Fruit fly (Drosophila melanogaster) whole organism, embryonic: ENCODE data around the gene CG10710.

ENCODE experiments used
- Adf1 ChIP-seq: fragments of 200-800 bp; sonication (Bioruptor generic); IDR thresholded peaks from 2 replicates; pipeline ENCODE4 v1.3.6; 2022; ENCODE audit warnings: missing biosample characterization, missing genetic modification characterization
- Bdp1 ChIP-seq: fragments of 200-800 bp; sonication (Bioruptor generic); optimal IDR thresholded peaks from 3 replicates; lab custom pipeline; 2016; ENCODE audit warnings: missing biosample characterization, missing genetic modification characterization
- CG10654 ChIP-seq: fragments of 200-800 bp; sonication (Bioruptor generic); optimal IDR thresholded peaks from 2 replicates; lab custom pipeline; 2016; ENCODE audit warnings: missing biosample characterization, missing genetic modification characterization
- CG11085 ChIP-seq: fragments of 200-800 bp; sonication (Bioruptor generic); IDR thresholded peaks from 2 replicates; pipeline ENCODE4 v1.3.6; 2022; ENCODE audit warnings: missing biosample characterization, missing genetic modification characterization
- CG11247 ChIP-seq: fragments of 200-800 bp; sonication (Bioruptor generic); IDR thresholded peaks from 2 replicates; pipeline ENCODE4 v1.3.6; 2022; ENCODE audit warnings: missing biosample characterization, missing genetic modification characterization
- CG12104 ChIP-seq: fragments of 200-800 bp; sonication (Bioruptor generic); optimal IDR thresholded peaks from 3 replicates; lab custom pipeline; 2016; ENCODE audit warnings: missing biosample characterization, missing genetic modification characterization
- CG1233 ChIP-seq: fragments of 200-800 bp; sonication (Bioruptor generic); optimal IDR thresholded peaks from 4 replicates; lab custom pipeline; 2018; ENCODE audit warnings: missing biosample characterization, mild to moderate bottlenecking, missing genetic modification characterization
- CG12769 ChIP-seq: fragments of 200-800 bp; sonication (Bioruptor generic); optimal IDR thresholded peaks from 2 replicates; lab custom pipeline; 2019; ENCODE audit warnings: missing biosample characterization, mild to moderate bottlenecking, missing genetic modification characterization, moderate library complexity
- CG13296 ChIP-seq: fragments of 200-800 bp; sonication (Bioruptor generic); optimal IDR thresholded peaks from 3 replicates; lab custom pipeline; 2018; ENCODE audit warnings: missing biosample characterization, mild to moderate bottlenecking, missing genetic modification characterization
- CG15073 ChIP-seq: fragments of 200-800 bp; sonication (Bioruptor generic); optimal IDR thresholded peaks from 2 replicates; lab custom pipeline; 2016; ENCODE audit warnings: missing biosample characterization, missing genetic modification characterization
- CG1529 ChIP-seq: fragments of 200-800 bp; sonication (Bioruptor generic); optimal IDR thresholded peaks from 3 replicates; lab custom pipeline; 2018; ENCODE audit warnings: missing biosample characterization, missing genetic modification characterization
- CG15514 ChIP-seq: fragments of 200-800 bp; sonication (Bioruptor generic); optimal IDR thresholded peaks from 3 replicates; lab custom pipeline; 2017; ENCODE audit warnings: missing biosample characterization, missing genetic modification characterization, mild to moderate bottlenecking, moderate library complexity, missing genetic modification reagents
- CG17359 ChIP-seq: fragments of 200-800 bp; sonication (Bioruptor generic); optimal IDR thresholded peaks from 3 replicates; lab custom pipeline; 2018; ENCODE audit warnings: missing biosample characterization, mild to moderate bottlenecking, missing genetic modification characterization, moderate library complexity
- CG17568 ChIP-seq: fragments of 200-800 bp; sonication (Bioruptor generic); optimal IDR thresholded peaks from 2 replicates; lab custom pipeline; 2018; ENCODE audit warnings: missing biosample characterization, mild to moderate bottlenecking, missing genetic modification characterization, moderate library complexity
- CG31388 ChIP-seq: fragments of 200-800 bp; sonication (Bioruptor generic); optimal IDR thresholded peaks from 2 replicates; lab custom pipeline; 2016; ENCODE audit warnings: missing biosample characterization, missing genetic modification characterization
- CG33557 ChIP-seq: fragments of 200-800 bp; sonication (Bioruptor generic); optimal IDR thresholded peaks from 2 replicates; lab custom pipeline; 2019; ENCODE audit warnings: missing biosample characterization, mild to moderate bottlenecking, missing genetic modification characterization, moderate library complexity
- CG34224 ChIP-seq: fragments of 200-800 bp; sonication (Bioruptor generic); IDR thresholded peaks from 3 replicates; pipeline ENCODE4 v1.3.6; 2022; ENCODE audit warnings: missing biosample characterization, missing genetic modification characterization; ENCODE audit not compliant: partially characterized antibody
- CG34376 ChIP-seq: fragments of 200-800 bp; sonication (Bioruptor generic); optimal IDR thresholded peaks from 2 replicates; lab custom pipeline; 2018; ENCODE audit warnings: missing biosample characterization, mild to moderate bottlenecking, missing genetic modification characterization
- CG3847 ChIP-seq: fragments of 200-800 bp; sonication (Bioruptor generic); IDR thresholded peaks from 2 replicates; pipeline ENCODE4 v1.3.6; 2022; ENCODE audit warnings: missing biosample characterization, missing genetic modification characterization
- CG4328 ChIP-seq: fragments of 200-800 bp; sonication (Bioruptor generic); optimal IDR thresholded peaks from 3 replicates; lab custom pipeline; 2017; ENCODE audit warnings: missing biosample characterization, missing genetic modification reagents, missing genetic modification characterization
- CG4360 ChIP-seq: fragments of 200-800 bp; sonication (Bioruptor generic); IDR thresholded peaks from 2 replicates; pipeline ENCODE4 v1.3.6; 2022; ENCODE audit warnings: missing biosample characterization, missing genetic modification characterization
- CG5953 ChIP-seq: fragments of 200-800 bp; sonication (Bioruptor generic); IDR thresholded peaks from 2 replicates; pipeline ENCODE4 v1.3.6; 2022; ENCODE audit warnings: missing biosample characterization, missing genetic modification characterization
- CG6272 ChIP-seq: fragments of 200-800 bp; sonication (Bioruptor generic); IDR thresholded peaks from 2 replicates; pipeline ENCODE4 v1.3.6; 2022; ENCODE audit warnings: missing biosample characterization, missing genetic modification characterization
- CHES-1-like ChIP-seq: fragments of 200-800 bp; sonication (Bioruptor generic); optimal IDR thresholded peaks from 2 replicates; lab custom pipeline; 2016; ENCODE audit warnings: missing biosample characterization, missing genetic modification characterization
- CrebB ChIP-seq: fragments of 200-800 bp; sonication (Bioruptor generic); optimal IDR thresholded peaks from 3 replicates; lab custom pipeline; 2018; ENCODE audit warnings: missing biosample characterization, mild to moderate bottlenecking, missing genetic modification characterization
- HmgD ChIP-seq: fragments of 200-800 bp; sonication (Bioruptor generic); optimal IDR thresholded peaks from 3 replicates; lab custom pipeline; 2016; ENCODE audit warnings: missing biosample characterization, missing genetic modification characterization
- Hr3 ChIP-seq: fragments of 200-800 bp; sonication (Bioruptor generic); optimal IDR thresholded peaks from 3 replicates; lab custom pipeline; 2016; ENCODE audit warnings: missing biosample characterization, missing genetic modification characterization
- Hr78 ChIP-seq, 2 experiments: fragments of 200-800 bp in 1 of 2; fragments of >200 bp in 1 of 2; sonication (Bioruptor generic) in 1 of 2; optimal IDR thresholded peaks; 2 replicates each; lab custom pipeline; 2017 to 2019; ENCODE audit warnings: missing biosample characterization in 2 of 2, missing genetic modification characterization in 2 of 2, mild to moderate bottlenecking in 1 of 2, moderate library complexity in 1 of 2
- Lim3 ChIP-seq: fragments of 200-800 bp; sonication (Bioruptor generic); IDR thresholded peaks from 2 replicates; pipeline ENCODE4 v1.3.6; 2022; ENCODE audit warnings: missing biosample characterization, missing genetic modification characterization
- MBD-R2 ChIP-seq: fragments of 200-800 bp; sonication (Bioruptor generic); IDR thresholded peaks from 2 replicates; pipeline ENCODE4 v1.3.6; 2022; ENCODE audit warnings: missing biosample characterization, missing genetic modification characterization
- Neu2 ChIP-seq: fragments of 200-800 bp; sonication (Bioruptor generic); optimal IDR thresholded peaks from 3 replicates; lab custom pipeline; 2016; ENCODE audit warnings: missing biosample characterization, missing genetic modification characterization, borderline replicate concordance
- Sin3A ChIP-seq: fragments of >200 bp; optimal IDR thresholded peaks from 2 replicates; lab custom pipeline; 2018
- Six4 ChIP-seq: fragments of 200-800 bp; sonication (Bioruptor generic); optimal IDR thresholded peaks from 2 replicates; lab custom pipeline; 2016; ENCODE audit warnings: missing biosample characterization, missing genetic modification characterization
- bbx ChIP-seq: fragments of 200-800 bp; sonication (Bioruptor generic); IDR thresholded peaks from 2 replicates; pipeline ENCODE4 v1.3.6; 2022; ENCODE audit warnings: missing biosample characterization, missing genetic modification characterization; ENCODE audit not compliant: partially characterized antibody
- bsh ChIP-seq, 2 experiments: fragments of 200-800 bp; sonication (Bioruptor generic); optimal IDR thresholded peaks; 2 replicates each; lab custom pipeline; 2017 to 2018; ENCODE audit warnings: mild to moderate bottlenecking in 2 of 2, missing biosample characterization in 2 of 2, missing genetic modification characterization in 2 of 2, moderate library complexity in 1 of 2
- caup ChIP-seq: fragments of 200-800 bp; sonication (Bioruptor generic); optimal IDR thresholded peaks from 3 replicates; lab custom pipeline; 2017; ENCODE audit warnings: missing biosample characterization, mild to moderate bottlenecking, missing genetic modification characterization, moderate library complexity; ENCODE audit not compliant: severe bottlenecking
- ci ChIP-seq: fragments of 200-800 bp; sonication (Bioruptor generic); IDR thresholded peaks from 3 replicates; pipeline ENCODE4 v1.3.6; 2022; ENCODE audit warnings: missing biosample characterization, missing genetic modification characterization
- dmrt99B ChIP-seq: fragments of 200-800 bp; sonication (Bioruptor generic); optimal IDR thresholded peaks from 2 replicates; lab custom pipeline; 2018; ENCODE audit warnings: missing biosample characterization, mild to moderate bottlenecking, missing genetic modification characterization, moderate library complexity
- eyg ChIP-seq: fragments of 200-800 bp; sonication (Bioruptor generic); optimal IDR thresholded peaks from 3 replicates; lab custom pipeline; 2016; ENCODE audit warnings: missing biosample characterization, missing genetic modification characterization
- fu2 ChIP-seq: fragments of 200-800 bp; sonication (Bioruptor generic); optimal IDR thresholded peaks from 2 replicates; lab custom pipeline; 2016; ENCODE audit warnings: missing biosample characterization, missing genetic modification characterization
- gce ChIP-seq: fragments of 200-800 bp; sonication (Bioruptor generic); IDR thresholded peaks from 3 replicates; pipeline ENCODE4 v1.3.6; 2022; ENCODE audit warnings: missing biosample characterization, missing genetic modification characterization
- ken ChIP-seq: fragments of 200-800 bp; sonication (Bioruptor generic); IDR thresholded peaks from 3 replicates; pipeline ENCODE4 v1.3.6; 2022; ENCODE audit warnings: missing biosample characterization, missing genetic modification characterization
- klu ChIP-seq: fragments of 200-800 bp; sonication (Bioruptor generic); IDR thresholded peaks from 2 replicates; pipeline ENCODE4 v1.3.6; 2022; ENCODE audit warnings: missing biosample characterization, missing genetic modification characterization
- lbe ChIP-seq: fragments of 200-800 bp; sonication (Bioruptor generic); optimal IDR thresholded peaks from 2 replicates; lab custom pipeline; 2016; ENCODE audit warnings: missing biosample characterization, mild to moderate bottlenecking, missing genetic modification characterization
- pb ChIP-seq: fragments of 200-800 bp; sonication (Bioruptor generic); optimal IDR thresholded peaks from 3 replicates; lab custom pipeline; 2016; ENCODE audit warnings: missing biosample characterization, missing genetic modification characterization
- pfk ChIP-seq: fragments of 200-800 bp; sonication (Bioruptor generic); optimal IDR thresholded peaks from 2 replicates; lab custom pipeline; 2018; ENCODE audit warnings: missing biosample characterization, mild to moderate bottlenecking, missing genetic modification characterization, moderate library complexity
- row ChIP-seq: fragments of 200-800 bp; sonication (Bioruptor generic); IDR thresholded peaks from 3 replicates; pipeline ENCODE4 v1.3.6; 2022; ENCODE audit warnings: missing biosample characterization, missing genetic modification characterization
- scrt ChIP-seq: fragments of 200-800 bp; sonication (Bioruptor generic); optimal IDR thresholded peaks from 2 replicates; lab custom pipeline; 2018; ENCODE audit warnings: missing biosample characterization, mild to moderate bottlenecking, missing genetic modification characterization, moderate library complexity
- stc ChIP-seq: fragments of 200-800 bp; sonication (Bioruptor generic); IDR thresholded peaks from 2 replicates; pipeline ENCODE4 v1.3.6; 2022; ENCODE audit warnings: missing biosample characterization, missing genetic modification characterization
- unc-4 ChIP-seq: fragments of 200-800 bp; sonication (Bioruptor generic); IDR thresholded peaks from 2 replicates; pipeline ENCODE4 v1.3.6; 2022; ENCODE audit warnings: missing biosample characterization, missing genetic modification characterization; ENCODE audit not compliant: partially characterized antibody
- zfh2 ChIP-seq: fragments of 200-800 bp; sonication (Bioruptor generic); optimal IDR thresholded peaks from 2 replicates; lab custom pipeline; 2016; ENCODE audit warnings: missing biosample characterization, missing genetic modification characterization

Gene CG10710

dm6 chr3L:13513112-13513538, 6.3 kb downstream of the CG10710 start, which contains the start of the genes Vps36 and Liprin-beta (continued):
- TF ChIP-seq CG6272 (peak; percentile 93), CHES-1-like (GFP tag; lab: Kevin White, UChicago) (peak; percentile 95), CG11247 (GFP tag; lab: Robert Waterston, UW) (peak; percentile 84), CG34224 (GFP tag; lab: Robert Waterston, UW) (peak; percentile 88), CG5953 (GFP tag; lab: Robert Waterston, UW) (0 out of 2 replicates have a peak, but pooled peaks have one; percentile 44), CG17568 (GFP tag; lab: Kevin White, UChicago) (no peak), MBD-R2 (GFP tag; lab: Robert Waterston, UW) (peak; percentile 97), Hr3 (GFP tag; lab: Kevin White, UChicago) (peak; percentile 91), CG15073 (GFP tag; lab: Kevin White, UChicago) (peak; percentile 26), CG12104 (GFP tag; lab: Kevin White, UChicago) (peak; percentile 61), klu (GFP tag; lab: Robert Waterston, UW) (peak; percentile 80), bbx (GFP tag; lab: Robert Waterston, UW) (peak; percentile 84), Lim3 (0 out of 2 replicates have a peak, but pooled peaks have one; percentile 25), zfh2 (GFP tag; lab: Kevin White, UChicago) (peak; percentile 96), CG31388 (GFP tag; lab: Kevin White, UChicago) (peak; percentile 50), CG12769 (tag; lab: Kevin White, UChicago) (no peak), CG13296 (GFP tag; lab: Kevin White, UChicago) (no peak), CG4328 (no peak), Hr78 (GFP tag; optimal IDR thresholded peaks at IDR 0.05; lab: Kevin White, UChicago) (no peak), fu2 (GFP tag; lab: Kevin White, UChicago) (peak; percentile 93), row (GFP tag; lab: Robert Waterston, UW) (peak; percentile 98), CG1529 (no peak), stc (peak; percentile 71; the same call in 1 of the 2 replicates), bsh (GFP tag; optimal IDR thresholded peaks at IDR 0.05; lab: Kevin White, UChicago) (peak in 1 of 2 experiments; percentile 83), dmrt99B (tag; lab: Kevin White, UChicago) (no peak), pfk (GFP tag; lab: Kevin White, UChicago) (peak; percentile 18), Bdp1 (GFP tag; lab: Kevin White, UChicago) (peak; percentile 74), CG1233 (GFP tag; lab: Kevin White, UChicago) (peak; percentile 76), ken (GFP tag; lab: Robert Waterston, UW) (peak; percentile 90), CG11085 (peak; percentile 85), CG34376 (GFP tag; lab: Kevin White, UChicago) (peak; percentile 63), CrebB (tag; lab: Kevin White, UChicago) (peak; percentile 48), CG4360 (GFP tag; lab: Robert Waterston, UW) (0 out of 2 replicates have a peak, but pooled peaks have one; percentile 6), Neu2 (GFP tag; lab: Kevin White, UChicago) (peak; percentile 46), ci (peak; percentile 83), lbe (GFP tag; lab: Kevin White, UChicago) (no peak), CG33557 (peak; percentile 79), CG15514 (GFP tag; lab: Kevin White, UChicago) (peak; percentile 76), HmgD (GFP tag; lab: Kevin White, UChicago) (peak; percentile 93), CG10654 (GFP tag; lab: Kevin White, UChicago) (peak; percentile 28), eyg (GFP tag; lab: Kevin White, UChicago) (peak; percentile 78), caup (GFP tag; lab: Kevin White, UChicago) (peak; percentile 71), CG17359 (tag; lab: Kevin White, UChicago) (peak; percentile 79), scrt (GFP tag; lab: Kevin White, UChicago) (peak; percentile 9), CG3847 (GFP tag; lab: Robert Waterston, UW) (peak; percentile 91), Six4 (GFP tag; lab: Kevin White, UChicago) (peak; percentile 67), gce (GFP tag; lab: Robert Waterston, UW) (no peak), Adf1 (GFP tag; lab: Robert Waterston, UW) (peak; percentile 70), Sin3A (peak; percentile 95), pb (peak; percentile 68), unc-4 (GFP tag; lab: Robert Waterston, UW) (peak; percentile 96)
